Worm (Caenorhabditis elegans) whole organism, L4/young adult: ENCODE results near the gene K02D10.2.

Source experiments
- dao-5 ChIP-seq: sonication (generic microtip); optimal IDR thresholded peaks from 2 replicates; lab custom pipeline; 2016; ENCODE audit warnings: missing genotype, missing genetic modification characterization, moderate library complexity, missing compliant biosample characterization
- him-1 ChIP-seq: sonication (generic microtip); optimal IDR thresholded peaks from 2 replicates; lab custom pipeline; 2016; ENCODE audit warnings: missing genotype, missing genetic modification reagents, missing genetic modification characterization, missing compliant biosample characterization

DNA sequence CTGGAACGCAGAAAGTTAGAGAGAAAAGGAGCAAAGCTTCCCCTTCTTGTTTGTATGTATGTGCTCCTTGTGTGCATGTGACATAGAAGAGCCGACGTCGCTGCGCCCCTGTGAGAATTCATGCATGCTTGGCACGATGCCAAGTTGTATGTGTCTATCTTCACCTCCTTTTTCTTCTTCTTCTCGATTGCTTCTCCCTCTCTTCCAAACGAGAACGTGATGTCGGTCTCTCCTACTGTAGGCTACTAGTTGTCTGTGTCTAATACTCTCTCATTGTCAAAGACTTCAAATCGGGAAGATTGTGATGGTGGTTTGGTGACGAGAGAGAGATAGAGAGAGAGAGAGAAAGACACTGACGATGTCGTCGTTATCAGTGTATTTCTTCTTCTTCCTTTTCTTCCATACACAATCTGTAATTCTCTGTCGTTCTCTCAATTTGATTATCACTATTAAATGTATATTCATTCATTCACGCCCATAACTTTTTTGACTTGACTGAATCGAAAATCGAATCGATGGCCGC, 26.2 kb upstream of the K02D10.2 start:
- TF ChIP-seq dao-5 (tag; lab: Kevin White, UChicago): no peak
- peak; percentile 77 for TF ChIP-seq him-1 (tag; lab: Kevin White, UChicago)
